Worm (Caenorhabditis elegans) whole organism, L4 larva: ENCODE data around the gene lgc-57.
A peak's percentile ranks its signal among the peaks of the same experiment; 100 is the strongest.

Source experiments
- F10B5.3 ChIP-seq: sonication (generic microtip); optimal IDR thresholded peaks from 2 replicates; lab custom pipeline; 2016; ENCODE audit warnings: mild to moderate bottlenecking, missing genetic modification characterization, missing compliant biosample characterization
- F44E2.7 ChIP-seq: fragments of 200-800 bp; sonication (Bioruptor generic); IDR thresholded peaks from 2 replicates; pipeline ENCODE4 v2.1.2; 2022; ENCODE audit warnings: missing genetic modification characterization, missing compliant biosample characterization
- F49E8.2 ChIP-seq: sonication (generic microtip); optimal IDR thresholded peaks from 2 replicates; lab custom pipeline; 2016; ENCODE audit warnings: missing compliant biosample characterization, mild to moderate bottlenecking, missing genetic modification characterization, borderline replicate concordance
- T20F7.1 ChIP-seq: fragments of 200-800 bp; sonication (Bioruptor generic); optimal IDR thresholded peaks from 2 replicates; lab custom pipeline; 2018; ENCODE audit warnings: mild to moderate bottlenecking, missing genetic modification characterization, missing compliant biosample characterization
- Y48G9A.11 ChIP-seq: fragments of 200-800 bp; sonication (Bioruptor generic); IDR thresholded peaks from 2 replicates; pipeline ENCODE4 v1.3.6; 2022; ENCODE audit warnings: missing genetic modification reagents, missing genetic modification characterization, missing compliant biosample characterization
- Y5F2A.4 ChIP-seq: fragments of 200-800 bp; sonication (Bioruptor generic); optimal IDR thresholded peaks from 2 replicates; lab custom pipeline; 2018; ENCODE audit warnings: mild to moderate bottlenecking, missing genetic modification characterization, missing compliant biosample characterization
- Y75B8A.6 ChIP-seq: fragments of 200-800 bp; sonication (Bioruptor generic); IDR thresholded peaks from 2 replicates; pipeline ENCODE4 v1.3.6; 2022; ENCODE audit warnings: missing genetic modification reagents, missing genetic modification characterization, missing compliant biosample characterization
- ZK337.2 ChIP-seq: fragments of 200-800 bp; sonication (Bioruptor generic); IDR thresholded peaks from 2 replicates; pipeline ENCODE4 v1.3.6; 2022; ENCODE audit warnings: missing genetic modification reagents, missing genetic modification characterization, missing compliant biosample characterization
- ama-1 ChIP-seq: fragments of 150-350 bp; optimal IDR thresholded peaks from 2 replicates; lab custom pipeline; 2014; ENCODE audit warnings: inconsistent platforms, mixed read lengths
- arid-1 ChIP-seq: fragments of 200-800 bp; sonication (Bioruptor generic); conservative IDR thresholded peaks from 2 replicates; pipeline ENCODE4 v1.3.6; 2022; ENCODE audit warnings: missing genetic modification reagents, missing genetic modification characterization, missing compliant biosample characterization
- ceh-44 ChIP-seq: fragments of 200-800 bp; sonication (Bioruptor generic); IDR thresholded peaks from 2 replicates; pipeline ENCODE4 v1.3.6; 2022; ENCODE audit warnings: missing genetic modification reagents, missing genetic modification characterization, missing compliant biosample characterization
- ctbp-1 ChIP-seq: fragments of 200-800 bp; sonication (Bioruptor generic); IDR thresholded peaks from 2 replicates; pipeline ENCODE4 v1.3.6; 2022; ENCODE audit warnings: missing genetic modification reagents, missing genetic modification characterization, missing compliant biosample characterization
- dmd-6 ChIP-seq: fragments of 200-800 bp; sonication (Bioruptor generic); IDR thresholded peaks from 2 replicates; pipeline ENCODE4 v1.3.6; 2022; ENCODE audit warnings: missing genetic modification reagents, missing genetic modification characterization, missing compliant biosample characterization
- dmd-8 ChIP-seq: fragments of 200-800 bp; sonication (Bioruptor generic); IDR thresholded peaks from 2 replicates; pipeline ENCODE4 v1.3.6; 2022; ENCODE audit warnings: missing genetic modification characterization, missing compliant biosample characterization
- dmd-9 ChIP-seq: fragments of 200-800 bp; sonication (Bioruptor generic); IDR thresholded peaks from 2 replicates; pipeline ENCODE4 v1.3.6; 2022; ENCODE audit warnings: missing genetic modification reagents, missing genetic modification characterization, missing compliant biosample characterization
- dpl-1 ChIP-seq: fragments of 150-350 bp; optimal IDR thresholded peaks from 2 replicates; lab custom pipeline; 2014; ENCODE audit warnings: missing biosample characterization, missing genetic modification reagents, missing genetic modification characterization
- egl-27 ChIP-seq: sonication (generic microtip); optimal IDR thresholded peaks from 3 replicates; lab custom pipeline; 2017; ENCODE audit warnings: missing biosample characterization, missing genetic modification reagents, missing genetic modification characterization
- egl-43 ChIP-seq: fragments of 200-800 bp; sonication (Bioruptor generic); IDR thresholded peaks from 2 replicates; pipeline ENCODE4 v1.3.6; 2022; ENCODE audit warnings: missing genetic modification reagents, missing genetic modification characterization, missing compliant biosample characterization
- fkh-10 ChIP-seq: fragments of 150-350 bp; optimal IDR thresholded peaks from 2 replicates; lab custom pipeline; 2014; ENCODE audit warnings: missing biosample characterization, missing genetic modification reagents, missing genetic modification characterization
- gei-8 ChIP-seq: fragments of 200-800 bp; sonication (Bioruptor generic); optimal IDR thresholded peaks from 2 replicates; lab custom pipeline; 2018; ENCODE audit warnings: mild to moderate bottlenecking, missing genetic modification characterization, missing compliant biosample characterization
- hlh-11 ChIP-seq: fragments of 200-800 bp; sonication (Bioruptor generic); optimal IDR thresholded peaks from 2 replicates; lab custom pipeline; 2018; ENCODE audit warnings: mild to moderate bottlenecking, missing genetic modification characterization, missing compliant biosample characterization
- hmg-1.1 ChIP-seq: fragments of 200-800 bp; sonication (Bioruptor generic); IDR thresholded peaks from 2 replicates; pipeline ENCODE4 v1.3.6; 2022; ENCODE audit warnings: missing genetic modification reagents, missing genetic modification characterization, missing compliant biosample characterization
- jun-1 ChIP-seq: fragments of 150-350 bp; optimal IDR thresholded peaks from 2 replicates; lab custom pipeline; 2014; ENCODE audit warnings: missing biosample characterization, missing genetic modification reagents, missing genetic modification characterization
- lin-1 ChIP-seq: fragments of 200-800 bp; sonication (Bioruptor generic); IDR thresholded peaks from 2 replicates; pipeline ENCODE4 v1.3.6; 2022; ENCODE audit warnings: missing genetic modification reagents, missing genetic modification characterization, missing compliant biosample characterization
- lin-13 ChIP-seq: fragments of 150-350 bp; optimal IDR thresholded peaks from 2 replicates; lab custom pipeline; 2014; ENCODE audit warnings: missing biosample characterization, missing genetic modification reagents, missing genetic modification characterization
- lin-15B ChIP-seq: fragments of 150-350 bp; sonication (generic microtip); optimal IDR thresholded peaks from 3 replicates; lab custom pipeline; 2014; ENCODE audit warnings: missing biosample characterization, missing genetic modification characterization
- lin-38 ChIP-seq: fragments of 200-800 bp; sonication (Bioruptor generic); IDR thresholded peaks from 2 replicates; pipeline ENCODE4 v1.3.6; 2022; ENCODE audit warnings: missing genetic modification reagents, missing genetic modification characterization, missing compliant biosample characterization
- lin-39 ChIP-seq: fragments of 150-350 bp; optimal IDR thresholded peaks from 2 replicates; lab custom pipeline; 2014; ENCODE audit warnings: missing biosample characterization, missing genetic modification reagents, missing genetic modification characterization
- lsy-2 ChIP-seq, 2 experiments: fragments of 150-350 bp in 1 of 2; sonication (generic microtip) in 1 of 2; optimal IDR thresholded peaks; 2 replicates each; lab custom pipeline; 2014 to 2017; ENCODE audit warnings: missing biosample characterization in 2 of 2, missing genetic modification characterization in 2 of 2
- mdt-29 ChIP-seq: fragments of 200-800 bp; sonication (Bioruptor generic); IDR thresholded peaks from 2 replicates; pipeline ENCODE4 v1.3.6; 2022; ENCODE audit warnings: missing genetic modification reagents, missing genetic modification characterization, missing compliant biosample characterization
- mep-1 ChIP-seq: fragments of 150-350 bp; sonication (generic microtip); optimal IDR thresholded peaks from 3 replicates; lab custom pipeline; 2014; ENCODE audit warnings: missing biosample characterization, missing genetic modification characterization
- mes-2 ChIP-seq: sonication (generic microtip); optimal IDR thresholded peaks from 2 replicates; lab custom pipeline; 2016; ENCODE audit warnings: missing genotype, mild to moderate bottlenecking, missing genetic modification characterization, missing compliant biosample characterization; ENCODE audit not compliant: poor library complexity, severe bottlenecking
- mxl-3 ChIP-seq: fragments of 200-800 bp; sonication (Bioruptor generic); optimal IDR thresholded peaks from 2 replicates; lab custom pipeline; 2018; ENCODE audit warnings: mild to moderate bottlenecking, missing genetic modification characterization, missing compliant biosample characterization
- nhr-102 ChIP-seq: sonication (generic microtip); optimal IDR thresholded peaks from 2 replicates; lab custom pipeline; 2016; ENCODE audit warnings: mild to moderate bottlenecking, missing genetic modification characterization, moderate library complexity, missing compliant biosample characterization
- nhr-237 ChIP-seq: sonication (generic microtip); optimal IDR thresholded peaks from 2 replicates; lab custom pipeline; 2017; ENCODE audit warnings: missing biosample characterization, missing genetic modification characterization
- nhr-28 ChIP-seq: fragments of 150-350 bp; optimal IDR thresholded peaks from 2 replicates; lab custom pipeline; 2014; ENCODE audit warnings: missing biosample characterization, missing genetic modification characterization
- nhr-48 ChIP-seq: sonication (generic microtip); optimal IDR thresholded peaks from 2 replicates; lab custom pipeline; 2016; ENCODE audit warnings: mild to moderate bottlenecking, missing genetic modification characterization, missing compliant biosample characterization
- nhr-6 ChIP-seq: fragments of 150-350 bp; optimal IDR thresholded peaks from 2 replicates; lab custom pipeline; 2014; ENCODE audit warnings: missing biosample characterization, missing genetic modification characterization
- nhr-77 ChIP-seq: fragments of 150-350 bp; optimal IDR thresholded peaks from 2 replicates; lab custom pipeline; 2014; ENCODE audit warnings: missing biosample characterization, missing genetic modification characterization
- pha-4 ChIP-seq, 2 experiments: fragments of 150-350 bp in 1 of 2; fragments of 200-800 bp in 1 of 2; sonication (Bioruptor generic) in 1 of 2; IDR thresholded peaks in 1 of 2; optimal IDR thresholded peaks in 1 of 2; 2 replicates each; pipeline versions ENCODE4 v1.3.6 to Lab custom; 2014 to 2022; ENCODE audit warnings: missing genetic modification characterization in 2 of 2, missing genetic modification reagents in 2 of 2, missing biosample characterization in 1 of 2, missing compliant biosample characterization in 1 of 2
- rbr-2 ChIP-seq: sonication (generic microtip); optimal IDR thresholded peaks from 2 replicates; lab custom pipeline; 2016; ENCODE audit warnings: missing genotype, missing genetic modification characterization, missing compliant biosample characterization
- saeg-2 ChIP-seq: fragments of 200-800 bp; sonication (Bioruptor generic); IDR thresholded peaks from 2 replicates; pipeline ENCODE4 v1.3.6; 2022; ENCODE audit warnings: missing genetic modification reagents, missing genetic modification characterization, missing compliant biosample characterization
- snpc-4 ChIP-seq: fragments of 150-350 bp; optimal IDR thresholded peaks from 2 replicates; lab custom pipeline; 2014; ENCODE audit warnings: missing biosample characterization, missing genetic modification characterization
- tra-1 ChIP-seq: fragments of 200-800 bp; sonication (Bioruptor generic); IDR thresholded peaks from 2 replicates; pipeline ENCODE4 v1.3.6; 2022; ENCODE audit warnings: missing genetic modification reagents, missing genetic modification characterization, missing compliant biosample characterization
- vab-7 ChIP-seq: fragments of 200-800 bp; sonication (Bioruptor generic); IDR thresholded peaks from 2 replicates; pipeline ENCODE4 v1.3.6; 2022; ENCODE audit warnings: missing genetic modification reagents, missing genetic modification characterization, missing compliant biosample characterization
- zag-1 ChIP-seq: fragments of 150-350 bp; optimal IDR thresholded peaks from 2 replicates; lab custom pipeline; 2014; ENCODE audit warnings: missing biosample characterization, missing genetic modification characterization
- zfp-2 ChIP-seq: sonication (generic microtip); optimal IDR thresholded peaks from 2 replicates; lab custom pipeline; 2016; ENCODE audit warnings: mild to moderate bottlenecking, missing genetic modification characterization, missing compliant biosample characterization
- zip-11 ChIP-seq: fragments of 200-800 bp; sonication (Bioruptor generic); IDR thresholded peaks from 2 replicates; pipeline ENCODE4 v1.3.6; 2022; ENCODE audit warnings: missing genetic modification characterization, missing compliant biosample characterization
- ztf-7 ChIP-seq: fragments of 150-350 bp; optimal IDR thresholded peaks from 2 replicates; lab custom pipeline; 2014; ENCODE audit warnings: missing biosample characterization, missing genetic modification characterization

The lgc-57 gene

DNA sequence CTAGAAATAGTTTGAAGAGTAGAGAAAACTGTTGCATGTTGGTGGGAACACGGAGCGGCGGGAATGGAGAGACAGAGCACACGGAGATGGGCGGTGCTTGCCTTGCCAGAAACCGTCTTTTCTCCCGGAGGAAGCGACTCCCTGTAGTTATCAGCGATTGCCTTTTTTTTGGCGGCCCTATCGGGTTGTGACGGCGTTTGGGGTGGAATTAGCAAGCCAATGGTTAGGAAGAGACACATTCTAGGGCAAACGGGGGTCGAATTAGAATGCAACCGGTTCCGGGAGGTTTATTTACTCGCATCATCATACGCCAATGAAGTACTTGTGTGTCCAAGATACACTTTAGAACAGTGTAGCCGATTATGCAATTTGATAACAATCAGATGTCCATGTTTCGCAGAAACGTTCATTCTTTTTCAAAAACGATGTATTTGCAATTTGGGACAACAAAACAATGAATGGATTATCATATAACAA, 37.1 kb upstream of the lgc-57 start, which contains the start of gene lact-3 (continued):
- TF ChIP-seq lin-39 (tag; lab: Kevin White, UChicago) (no peak), Y5F2A.4 (peak; percentile 20), nhr-6 (tag; lab: Kevin White, UChicago) (no peak), zag-1 (no peak), mxl-3 (GFP tag; lab: Kevin White, UChicago) (peak; percentile 25), nhr-77 (tag; lab: Kevin White, UChicago) (no peak), T20F7.1 (GFP tag; lab: Kevin White, UChicago) (no peak), zfp-2 (tag; lab: Kevin White, UChicago) (no peak), ctbp-1 (GFP tag; lab: Robert Waterston, UW) (0 out of 2 replicates have a peak, but pooled peaks have one; percentile 29), F44E2.7 (GFP tag; lab: Robert Waterston, UW) (no peak), hlh-11 (tag; lab: Kevin White, UChicago) (peak; percentile 21), nhr-48 (no peak), Y48G9A.11 (GFP tag; lab: Robert Waterston, UW) (peak; percentile 40), nhr-237 (no peak), F10B5.3 (tag; lab: Kevin White, UChicago) (no peak), nhr-28 (tag; lab: Kevin White, UChicago) (peak; percentile 65), zip-11 (GFP tag; lab: Robert Waterston, UW) (no peak), lin-1 (GFP tag; lab: Robert Waterston, UW) (no peak), mdt-29 (GFP tag; lab: Robert Waterston, UW) (no peak), mes-2 (tag; lab: Kevin White, UChicago) (peak; percentile 57), nhr-102 (tag; lab: Kevin White, UChicago) (no peak), lin-15B (no peak), dpl-1 (GFP tag; lab: Kevin White, UChicago) (no peak), lin-38 (peak; percentile 69), dmd-9 (no peak), ZK337.2 (no peak), ceh-44 (GFP tag; lab: Robert Waterston, UW) (no peak), ama-1 (lab: Kevin White, UChicago) (peak; percentile 58), gei-8 (GFP tag; lab: Kevin White, UChicago) (no peak), fkh-10 (no peak), arid-1 (GFP tag; lab: Robert Waterston, UW) (no peak), tra-1 (GFP tag; lab: Robert Waterston, UW) (peak; percentile 62; the same call in 1 of the 2 replicates), egl-27 (tag; lab: Kevin White, UChicago) (no peak)

DNA sequence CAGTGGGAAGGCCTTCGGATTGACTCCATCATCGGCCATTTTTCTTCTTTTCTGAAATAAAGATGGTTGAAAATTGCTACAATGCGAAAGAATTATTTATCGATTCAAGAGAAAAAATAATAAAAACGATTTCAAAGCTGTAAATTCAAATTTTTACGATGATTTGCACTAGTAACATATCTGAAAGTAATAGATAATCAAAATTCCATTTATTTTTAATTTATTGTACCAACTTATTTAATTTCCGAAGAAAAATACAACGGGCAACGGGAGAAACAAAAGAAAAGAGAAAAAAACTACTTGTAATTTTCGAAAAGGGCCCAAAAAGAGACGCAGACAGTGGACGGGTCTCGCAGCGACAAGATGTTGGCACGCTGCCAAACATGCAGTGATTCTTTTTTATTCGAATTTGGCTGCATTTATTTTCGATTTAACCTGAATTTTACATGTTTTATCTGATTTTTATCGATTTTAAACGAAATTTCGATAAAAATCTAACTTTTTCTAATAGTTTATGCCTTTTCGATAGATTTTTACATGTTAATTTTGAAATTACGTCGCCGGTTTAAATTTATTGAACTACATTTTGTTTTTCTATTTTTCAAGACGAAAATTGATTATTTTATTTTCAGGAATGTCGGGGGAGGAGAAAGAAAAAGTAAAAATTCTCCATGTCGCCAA, 36.1 kb upstream of the lgc-57 start, which contains the start of the genes snu-13 and rsp-7:
Gene snu-13 (minus strand): TSS at position 51 of the 681 bp plus-strand sequence.
Gene rsp-7 (plus strand): TSS at position 631 of the 681 bp plus-strand sequence.
- peak; percentile 71 for TF ChIP-seq lin-13 (GFP tag; lab: Kevin White, UChicago)
- 0 out of 2 replicates have a peak, but pooled peaks have one; percentile 37 for TF ChIP-seq hmg-1.1 (GFP tag; lab: Robert Waterston, UW)
- no peak for TF ChIP-seq dmd-8
- peak; percentile 78 for TF ChIP-seq dpl-1 (GFP tag; lab: Kevin White, UChicago)
- TF ChIP-seq mes-2 (tag; lab: Kevin White, UChicago), result peak; percentile 88
- peak; percentile 65 for TF ChIP-seq hlh-11 (tag; lab: Kevin White, UChicago)
- TF ChIP-seq jun-1 (tag; lab: Kevin White, UChicago), result no peak
- TF ChIP-seq dmd-6, result peak; percentile 54
- 0 out of 2 replicates have a peak, but pooled peaks have one; percentile 19 for TF ChIP-seq pha-4 (GFP tag; IDR thresholded peaks at IDR 0.05; lab: Robert Waterston, UW)
- TF ChIP-seq pha-4 (tag; optimal IDR thresholded peaks at IDR 0.05; lab: Kevin White, UChicago), result peak; percentile 71
- TF ChIP-seq rbr-2 (tag; lab: Kevin White, UChicago), result peak; percentile 25
- TF ChIP-seq snpc-4 (tag; lab: Kevin White, UChicago), result no peak
- no peak for TF ChIP-seq ctbp-1 (GFP tag; lab: Robert Waterston, UW)
- no peak for TF ChIP-seq saeg-2 (GFP tag; lab: Robert Waterston, UW)
- peak in 1 of 2 experiments; percentile 92 for TF ChIP-seq lsy-2 (tag; optimal IDR thresholded peaks at IDR 0.05; lab: Kevin White, UChicago)
- TF ChIP-seq ztf-7 (tag; lab: Kevin White, UChicago), result no peak
- no peak for TF ChIP-seq vab-7 (GFP tag; lab: Robert Waterston, UW)
- peak; percentile 7 for TF ChIP-seq F49E8.2 (tag; lab: Kevin White, UChicago)
- no peak for TF ChIP-seq egl-43 (GFP tag; lab: Robert Waterston, UW)
- peak; percentile 76 for TF ChIP-seq mep-1 (tag; lab: Kevin White, UChicago)
- no peak for TF ChIP-seq Y75B8A.6 (GFP tag; lab: Robert Waterston, UW)
- TF ChIP-seq nhr-77 (tag; lab: Kevin White, UChicago), result peak; percentile 69
- peak; percentile 0 for TF ChIP-seq mxl-3 (GFP tag; lab: Kevin White, UChicago)
